Worm (Caenorhabditis elegans) whole organism, young adult: ENCODE data around the gene C01G10.18.

Experiments
- B0019.2 ChIP-seq: fragments of 200-800 bp; sonication (Bioruptor generic); conservative IDR thresholded peaks from 2 replicates; pipeline ENCODE4 v1.3.6; 2022; ENCODE audit warnings: missing genetic modification reagents, missing genetic modification characterization, missing compliant biosample characterization
- B0336.3 ChIP-seq: fragments of 200-800 bp; sonication (Bioruptor generic); IDR thresholded peaks from 2 replicates; pipeline ENCODE4 v1.3.6; 2022; ENCODE audit warnings: missing genetic modification characterization, missing compliant biosample characterization
- C17E4.6 ChIP-seq: fragments of 200-800 bp; sonication (Bioruptor generic); IDR thresholded peaks from 2 replicates; pipeline ENCODE4 v1.3.6; 2022; ENCODE audit warnings: missing genetic modification reagents, missing genetic modification characterization, missing compliant biosample characterization
- F10E7.11 ChIP-seq: sonication (generic microtip); optimal IDR thresholded peaks from 2 replicates; lab custom pipeline; 2017; ENCODE audit warnings: mild to moderate bottlenecking, missing genetic modification characterization, moderate library complexity, missing compliant biosample characterization
- F22D6.2 ChIP-seq: sonication (generic microtip); optimal IDR thresholded peaks from 2 replicates; lab custom pipeline; 2016; ENCODE audit warnings: mild to moderate bottlenecking, missing genetic modification characterization, missing compliant biosample characterization
- F23B12.7 ChIP-seq: sonication (generic microtip); optimal IDR thresholded peaks from 2 replicates; lab custom pipeline; 2017; ENCODE audit warnings: missing genetic modification characterization, mild to moderate bottlenecking, missing compliant biosample characterization, antibody characterized with exemption, moderate library complexity; ENCODE audit not compliant: insufficient read depth
- K11D2.4 ChIP-seq: fragments of 200-800 bp; sonication (Bioruptor generic); IDR thresholded peaks from 2 replicates; pipeline ENCODE4 v1.3.6; 2022; ENCODE audit warnings: missing genetic modification reagents, missing genetic modification characterization, missing compliant biosample characterization
- T07F8.4 ChIP-seq: sonication (generic microtip); optimal IDR thresholded peaks from 2 replicates; lab custom pipeline; 2016; ENCODE audit warnings: mild to moderate bottlenecking, missing genetic modification characterization, moderate library complexity, missing compliant biosample characterization
- ZK185.1 ChIP-seq: sonication (generic microtip); optimal IDR thresholded peaks from 2 replicates; lab custom pipeline; 2016; ENCODE audit warnings: mild to moderate bottlenecking, missing genetic modification characterization, missing compliant biosample characterization; ENCODE audit not compliant: poor library complexity, severe bottlenecking
- ama-1 ChIP-seq, 3 experiments: fragments of 150-350 bp in 1 of 3; sonication (generic microtip) in 2 of 3; optimal IDR thresholded peaks; 2 replicates each; lab custom pipeline; 2014 to 2018; ENCODE audit warnings: missing biosample characterization in 2 of 3, missing genetic modification characterization in 2 of 3, missing genetic modification reagents in 2 of 3
- aptf-2 ChIP-seq: fragments of 200-800 bp; sonication (Bioruptor generic); conservative IDR thresholded peaks from 2 replicates; pipeline ENCODE4 v1.3.6; 2022; ENCODE audit warnings: missing genetic modification reagents, missing genetic modification characterization, missing compliant biosample characterization
- aptf-3 ChIP-seq: fragments of 200-800 bp; sonication (Bioruptor generic); IDR thresholded peaks from 2 replicates; pipeline ENCODE4 v1.3.6; 2022; ENCODE audit warnings: missing genetic modification characterization, missing compliant biosample characterization
- atf-7 ChIP-seq: sonication (generic microtip); optimal IDR thresholded peaks from 2 replicates; lab custom pipeline; 2017; ENCODE audit warnings: mild to moderate bottlenecking, missing genetic modification characterization, missing compliant biosample characterization
- cebp-1 ChIP-seq, 2 experiments: fragments of 200-800 bp in 1 of 2; sonication (Bioruptor generic) in 1 of 2; sonication (generic microtip) in 1 of 2; IDR thresholded peaks in 1 of 2; optimal IDR thresholded peaks in 1 of 2; 2 replicates each; pipeline versions ENCODE4 v1.3.6 to Lab custom; 2017 to 2022; ENCODE audit warnings: missing compliant biosample characterization in 2 of 2, missing genetic modification characterization in 2 of 2, mild to moderate bottlenecking in 1 of 2, missing genetic modification reagents in 1 of 2, moderate library complexity in 1 of 2
- ceh-100 ChIP-seq: fragments of 200-800 bp; sonication (Bioruptor generic); IDR thresholded peaks from 2 replicates; pipeline ENCODE4 v1.3.6; 2022; ENCODE audit warnings: missing genetic modification reagents, missing genetic modification characterization, missing compliant biosample characterization
- ceh-40 ChIP-seq: fragments of 200-800 bp; sonication (Bioruptor generic); IDR thresholded peaks from 2 replicates; pipeline ENCODE4 v1.3.6; 2022; ENCODE audit warnings: missing genetic modification characterization, missing compliant biosample characterization
- ceh-58 ChIP-seq: fragments of 200-800 bp; sonication (Bioruptor generic); IDR thresholded peaks from 2 replicates; pipeline ENCODE4 v1.3.6; 2022; ENCODE audit warnings: missing genetic modification characterization, missing compliant biosample characterization
- ceh-91 ChIP-seq: fragments of 200-800 bp; sonication (Bioruptor generic); IDR thresholded peaks from 2 replicates; pipeline ENCODE4 v1.3.6; 2022; ENCODE audit warnings: missing genetic modification reagents, missing genetic modification characterization, missing compliant biosample characterization
- chd-7 ChIP-seq: sonication (generic microtip); optimal IDR thresholded peaks from 2 replicates; lab custom pipeline; 2016; ENCODE audit warnings: mild to moderate bottlenecking, missing genetic modification characterization, moderate library complexity, missing compliant biosample characterization
- egl-18 ChIP-seq: fragments of 200-800 bp; sonication (Bioruptor generic); IDR thresholded peaks from 2 replicates; pipeline ENCODE4 v1.3.6; 2022; ENCODE audit warnings: missing genetic modification reagents, missing genetic modification characterization, missing compliant biosample characterization
- egrh-3 ChIP-seq: fragments of 200-800 bp; sonication (Bioruptor generic); IDR thresholded peaks from 2 replicates; pipeline ENCODE4 v1.3.6; 2022; ENCODE audit warnings: missing genetic modification reagents, missing genetic modification characterization, missing compliant biosample characterization
- gei-17 ChIP-seq: fragments of 200-800 bp; sonication (Bioruptor generic); optimal IDR thresholded peaks from 2 replicates; lab custom pipeline; 2018; ENCODE audit warnings: mild to moderate bottlenecking, missing genetic modification characterization, missing compliant biosample characterization
- him-1 ChIP-seq: sonication (generic microtip); optimal IDR thresholded peaks from 2 replicates; lab custom pipeline; 2016; ENCODE audit warnings: missing genotype, missing genetic modification reagents, missing genetic modification characterization, missing compliant biosample characterization
- hlh-12 ChIP-seq: sonication (generic microtip); optimal IDR thresholded peaks from 2 replicates; lab custom pipeline; 2016; ENCODE audit warnings: missing genetic modification characterization, missing compliant biosample characterization
- hmg-1.2 ChIP-seq: fragments of 200-800 bp; sonication (Bioruptor generic); IDR thresholded peaks from 2 replicates; pipeline ENCODE4 v1.3.6; 2022; ENCODE audit warnings: missing genetic modification reagents, missing genetic modification characterization, missing compliant biosample characterization
- let-526 ChIP-seq: fragments of 200-800 bp; sonication (Bioruptor generic); IDR thresholded peaks from 2 replicates; pipeline ENCODE4 v1.3.6; 2022; ENCODE audit warnings: missing genetic modification reagents, missing genetic modification characterization, missing compliant biosample characterization
- let-607 ChIP-seq, 2 experiments: fragments of 200-800 bp in 1 of 2; sonication (Bioruptor generic) in 1 of 2; sonication (generic microtip) in 1 of 2; optimal IDR thresholded peaks; 2 replicates each; lab custom pipeline; 2016 to 2018; ENCODE audit warnings: mild to moderate bottlenecking in 2 of 2, missing compliant biosample characterization in 2 of 2, missing genetic modification characterization in 2 of 2, moderate library complexity in 2 of 2, missing genotype in 1 of 2
- lin-26 ChIP-seq: fragments of 200-800 bp; sonication (Bioruptor generic); IDR thresholded peaks from 2 replicates; pipeline ENCODE4 v1.3.6; 2022; ENCODE audit warnings: missing genetic modification reagents, missing genetic modification characterization, missing compliant biosample characterization
- lin-40 ChIP-seq: sonication (generic microtip); optimal IDR thresholded peaks from 2 replicates; lab custom pipeline; 2016; ENCODE audit warnings: missing genetic modification characterization, mild to moderate bottlenecking, missing compliant biosample characterization, missing genotype, missing genetic modification reagents
- lsl-1 ChIP-seq: fragments of 200-800 bp; sonication (Bioruptor generic); optimal IDR thresholded peaks from 2 replicates; lab custom pipeline; 2018; ENCODE audit warnings: mild to moderate bottlenecking, missing genetic modification characterization, moderate library complexity, missing compliant biosample characterization
- madf-6 ChIP-seq: fragments of 200-800 bp; sonication (Bioruptor generic); IDR thresholded peaks from 2 replicates; pipeline ENCODE4 v1.3.6; 2022; ENCODE audit warnings: missing genetic modification reagents, missing genetic modification characterization, missing compliant biosample characterization
- nfya-1 ChIP-seq: sonication (generic microtip); optimal IDR thresholded peaks from 2 replicates; lab custom pipeline; 2017; ENCODE audit warnings: antibody characterized with exemption, missing compliant biosample characterization, missing genetic modification characterization, borderline replicate concordance; ENCODE audit not compliant: insufficient read depth
- nhr-120 ChIP-seq: fragments of 200-800 bp; sonication (Bioruptor generic); IDR thresholded peaks from 2 replicates; pipeline ENCODE4 v1.3.6; 2022; ENCODE audit warnings: missing genetic modification characterization, missing compliant biosample characterization
- nhr-80 ChIP-seq: sonication (generic microtip); optimal IDR thresholded peaks from 2 replicates; lab custom pipeline; 2016; ENCODE audit warnings: missing genetic modification characterization, missing compliant biosample characterization
- rcor-1 ChIP-seq: fragments of 200-800 bp; sonication (Bioruptor generic); IDR thresholded peaks from 2 replicates; pipeline ENCODE4 v1.3.6; 2022; ENCODE audit warnings: missing genetic modification reagents, missing genetic modification characterization, missing compliant biosample characterization
- rec-8 ChIP-seq, 2 experiments: sonication (generic microtip); optimal IDR thresholded peaks; 2 replicates each; lab custom pipeline; 2016; ENCODE audit warnings: mild to moderate bottlenecking in 2 of 2, missing genetic modification characterization in 2 of 2, missing genetic modification reagents in 2 of 2, missing genotype in 2 of 2, missing biosample characterization in 1 of 2, missing compliant biosample characterization in 1 of 2, moderate library complexity in 1 of 2
- sea-2 ChIP-seq: fragments of 200-800 bp; sonication (Bioruptor generic); IDR thresholded peaks from 2 replicates; pipeline ENCODE4 v1.3.6; 2022; ENCODE audit warnings: missing genetic modification characterization, missing compliant biosample characterization
- snpc-1.1 ChIP-seq: sonication (generic microtip); optimal IDR thresholded peaks from 2 replicates; lab custom pipeline; 2017; ENCODE audit warnings: missing genetic modification characterization, mild to moderate bottlenecking, missing compliant biosample characterization, antibody characterized with exemption, moderate library complexity, missing genotype, missing genetic modification reagents; ENCODE audit not compliant: insufficient read depth
- snpc-1.3 ChIP-seq: sonication (generic microtip); optimal IDR thresholded peaks from 2 replicates; lab custom pipeline; 2017; ENCODE audit warnings: missing genetic modification characterization, mild to moderate bottlenecking, missing compliant biosample characterization, antibody characterized with exemption, moderate library complexity, missing genotype, missing genetic modification reagents; ENCODE audit not compliant: insufficient read depth
- snpc-3.4 ChIP-seq: sonication (generic microtip); optimal IDR thresholded peaks from 2 replicates; lab custom pipeline; 2017; ENCODE audit warnings: missing genetic modification characterization, mild to moderate bottlenecking, missing compliant biosample characterization, antibody characterized with exemption, moderate library complexity, missing genotype, missing genetic modification reagents
- snpc-4 ChIP-seq, 5 experiments: fragments of 150-350 bp in 1 of 5; sonication (generic microtip) in 4 of 5; optimal IDR thresholded peaks; 2 replicates each; lab custom pipeline; 2014 to 2018; ENCODE audit warnings: missing genetic modification characterization in 5 of 5, missing biosample characterization in 3 of 5, antibody characterized with exemption in 2 of 5, mild to moderate bottlenecking in 2 of 5, missing compliant biosample characterization in 2 of 5, missing genotype in 2 of 5, moderate library complexity in 2 of 5, missing genetic modification reagents in 1 of 5
- somi-1 ChIP-seq: fragments of 200-800 bp; sonication (Bioruptor generic); optimal IDR thresholded peaks from 2 replicates; lab custom pipeline; 2018; ENCODE audit warnings: mild to moderate bottlenecking, missing genetic modification characterization, missing compliant biosample characterization
- tlf-1 ChIP-seq: fragments of 200-800 bp; sonication (Bioruptor generic); optimal IDR thresholded peaks from 2 replicates; lab custom pipeline; 2018; ENCODE audit warnings: mild to moderate bottlenecking, missing genetic modification characterization, missing compliant biosample characterization
- unc-62 ChIP-seq: fragments of 150-350 bp; optimal IDR thresholded peaks from 2 replicates; lab custom pipeline; 2014; ENCODE audit warnings: missing biosample characterization, missing genetic modification reagents, missing genetic modification characterization
- ztf-25 ChIP-seq: fragments of 200-800 bp; sonication (Bioruptor generic); IDR thresholded peaks from 2 replicates; pipeline ENCODE4 v1.3.6; 2022; ENCODE audit warnings: missing genetic modification reagents, missing genetic modification characterization, missing compliant biosample characterization

The C01G10.18 gene

ce11 chrV:15083659-15084058, 4.9 kb downstream of the C01G10.18 start (continued):
- TF ChIP-seq ceh-91 (GFP tag; lab: Robert Waterston, UW) (no peak), snpc-4 (GFP tag; optimal IDR thresholded peaks at IDR 0.05; lab: Kevin White, UChicago) (no peak), snpc-4 (tag; optimal IDR thresholded peaks at IDR 0.05; lab: Kevin White, UChicago) (peak in 1 of 4 experiments; percentile 28), lin-26 (GFP tag; lab: Robert Waterston, UW) (no peak), egrh-3 (GFP tag; lab: Robert Waterston, UW) (no peak), B0019.2 (GFP tag; lab: Robert Waterston, UW) (no peak), K11D2.4 (GFP tag; lab: Robert Waterston, UW) (no peak), snpc-3.4 (no peak), lin-40 (tag; lab: Kevin White, UChicago) (no peak), hmg-1.2 (peak; percentile 40), tlf-1 (peak; percentile 55), ZK185.1 (tag; lab: Kevin White, UChicago) (peak; percentile 30), somi-1 (GFP tag; lab: Kevin White, UChicago) (no peak), C17E4.6 (no peak), nfya-1 (no peak), madf-6 (GFP tag; lab: Robert Waterston, UW) (peak; percentile 64), atf-7 (tag; lab: Kevin White, UChicago) (peak; percentile 18), ama-1 (optimal IDR thresholded peaks at IDR 0.05; lab: Kevin White, UChicago) (peak; percentile 68), ama-1 (GFP tag; optimal IDR thresholded peaks at IDR 0.05; lab: Kevin White, UChicago) (peak in 1 of 2 experiments; percentile 80), rec-8 (tag; optimal IDR thresholded peaks at IDR 0.05; lab: Kevin White, UChicago) (no peak), egl-18 (no peak), F23B12.7 (no peak), snpc-1.1 (no peak), T07F8.4 (tag; lab: Kevin White, UChicago) (peak; percentile 34), ceh-40 (GFP tag; lab: Robert Waterston, UW) (no peak), B0336.3 (GFP tag; lab: Robert Waterston, UW) (peak; percentile 82), let-526 (GFP tag; lab: Robert Waterston, UW) (no peak), nhr-120 (GFP tag; lab: Robert Waterston, UW) (no peak), snpc-1.3 (no peak), rcor-1 (GFP tag; lab: Robert Waterston, UW) (no peak)

DNA sequence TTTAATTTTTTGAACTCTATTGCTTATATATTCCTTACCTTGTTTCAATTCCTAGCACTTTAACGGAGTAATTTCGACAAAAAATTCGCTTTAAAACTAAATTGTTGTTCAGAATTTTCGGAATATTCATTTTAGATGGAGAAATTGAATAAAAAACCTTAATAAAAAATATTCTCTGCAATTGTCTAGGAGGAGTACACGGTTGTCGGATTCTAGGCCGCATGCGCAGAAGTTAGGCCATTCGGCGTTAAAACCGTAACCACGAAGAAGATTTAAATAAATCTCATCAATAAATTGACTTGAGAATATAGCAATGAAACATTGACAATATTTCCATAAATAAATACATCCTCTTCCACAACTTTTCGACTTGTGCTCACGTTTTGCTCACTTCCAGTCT, 6.2 kb downstream of the C01G10.18 start, which contains the start of the genes C01G10.10 and C01G10.9:
Gene C01G10.10 (minus strand): TSS at position 151 of the 400 bp plus-strand sequence.
Gene C01G10.9 (plus strand): TSS at position 240 of the 400 bp plus-strand sequence.
- peak; percentile 28 for TF ChIP-seq him-1 (tag; lab: Kevin White, UChicago)
- no peak for TF ChIP-seq chd-7
- TF ChIP-seq hlh-12 (tag; lab: Kevin White, UChicago): no peak
- TF ChIP-seq aptf-3: no peak
- no peak for TF ChIP-seq gei-17 (GFP tag; lab: Kevin White, UChicago)
- no peak for TF ChIP-seq snpc-4 (GFP tag; optimal IDR thresholded peaks at IDR 0.05; lab: Kevin White, UChicago)
- peak in 2 of 4 experiments; percentile 32 to 54 for TF ChIP-seq snpc-4 (tag; optimal IDR thresholded peaks at IDR 0.05; lab: Kevin White, UChicago)
- peak; percentile 43; the same call in 1 of the 2 replicates for TF ChIP-seq ceh-100
- TF ChIP-seq aptf-2 (GFP tag; lab: Robert Waterston, UW): no peak
- peak; percentile 19 for TF ChIP-seq lsl-1 (GFP tag; lab: Kevin White, UChicago)
- TF ChIP-seq nhr-80 (tag; lab: Kevin White, UChicago): no peak
- no peak for TF ChIP-seq unc-62 (GFP tag; lab: Kevin White, UChicago)
- peak; percentile 54 for TF ChIP-seq madf-6 (GFP tag; lab: Robert Waterston, UW)
- TF ChIP-seq ztf-25 (GFP tag; lab: Robert Waterston, UW): no peak
- TF ChIP-seq cebp-1 (GFP tag; IDR thresholded peaks at IDR 0.05; lab: Robert Waterston, UW): no peak
- peak; percentile 31 for TF ChIP-seq cebp-1 (tag; optimal IDR thresholded peaks at IDR 0.05; lab: Kevin White, UChicago)
- no peak for TF ChIP-seq ceh-58 (GFP tag; lab: Robert Waterston, UW)
- peak in 1 of 2 experiments; percentile 54 for TF ChIP-seq let-607 (tag; optimal IDR thresholded peaks at IDR 0.05; lab: Kevin White, UChicago)
- TF ChIP-seq F10E7.11 (tag; lab: Kevin White, UChicago): no peak
- TF ChIP-seq lin-26 (GFP tag; lab: Robert Waterston, UW): no peak
- no peak for TF ChIP-seq tlf-1
- TF ChIP-seq F22D6.2 (tag; lab: Kevin White, UChicago): peak; percentile 8
- TF ChIP-seq lin-40 (tag; lab: Kevin White, UChicago): peak; percentile 50
- TF ChIP-seq sea-2 (GFP tag; lab: Robert Waterston, UW): no peak
